Fruit fly (Drosophila melanogaster) whole organism, embryonic: ENCODE results near the gene bbg.

Experiments used
- ATbp ChIP-seq: fragments of 200-800 bp; sonication (Bioruptor generic); optimal IDR thresholded peaks from 2 replicates; lab custom pipeline; 2017; ENCODE audit warnings: missing biosample characterization, mild to moderate bottlenecking, missing genetic modification characterization, missing genetic modification reagents
- Aef1 ChIP-seq: fragments of 200-800 bp; sonication (Bioruptor generic); IDR thresholded peaks from 3 replicates; pipeline ENCODE4 v1.3.6; 2022; ENCODE audit warnings: missing biosample characterization, missing genetic modification characterization
- BtbVII ChIP-seq: fragments of 200-800 bp; sonication (Bioruptor generic); optimal IDR thresholded peaks from 3 replicates; lab custom pipeline; 2017; ENCODE audit warnings: missing biosample characterization, mild to moderate bottlenecking, missing genetic modification characterization
- CG12769 ChIP-seq: fragments of 200-800 bp; sonication (Bioruptor generic); optimal IDR thresholded peaks from 2 replicates; lab custom pipeline; 2019; ENCODE audit warnings: missing biosample characterization, mild to moderate bottlenecking, missing genetic modification characterization, moderate library complexity
- CG14965 ChIP-seq: fragments of 200-800 bp; sonication (Bioruptor generic); optimal IDR thresholded peaks from 2 replicates; lab custom pipeline; 2016; ENCODE audit warnings: missing biosample characterization, missing genetic modification characterization, borderline replicate concordance
- CG15479 ChIP-seq: fragments of 200-800 bp; sonication (Bioruptor generic); optimal IDR thresholded peaks from 3 replicates; lab custom pipeline; 2019; ENCODE audit warnings: missing biosample characterization, mild to moderate bottlenecking, missing genetic modification characterization, moderate library complexity
- CG16813 ChIP-seq: fragments of 200-800 bp; sonication (Bioruptor generic); IDR thresholded peaks from 3 replicates; pipeline ENCODE4 v1.3.6; 2022; ENCODE audit warnings: missing biosample characterization, missing genetic modification characterization; ENCODE audit not compliant: partially characterized antibody
- CG17359 ChIP-seq: fragments of 200-800 bp; sonication (Bioruptor generic); optimal IDR thresholded peaks from 3 replicates; lab custom pipeline; 2018; ENCODE audit warnings: missing biosample characterization, mild to moderate bottlenecking, missing genetic modification characterization, moderate library complexity
- CG17361 ChIP-seq: fragments of 200-800 bp; sonication (Bioruptor generic); IDR thresholded peaks from 3 replicates; pipeline ENCODE4 v1.3.6; 2022; ENCODE audit warnings: missing biosample characterization, missing genetic modification characterization
- CG17912 ChIP-seq: fragments of 200-800 bp; sonication (Bioruptor generic); optimal IDR thresholded peaks from 2 replicates; lab custom pipeline; 2018; ENCODE audit warnings: missing biosample characterization, mild to moderate bottlenecking, missing genetic modification characterization
- CG2712 ChIP-seq: fragments of 200-800 bp; optimal IDR thresholded peaks from 3 replicates; lab custom pipeline; 2019; ENCODE audit warnings: missing biosample characterization, mild to moderate bottlenecking, missing genetic modification characterization, moderate library complexity
- CG30431 ChIP-seq: fragments of 200-800 bp; sonication (Bioruptor generic); optimal IDR thresholded peaks from 2 replicates; lab custom pipeline; 2017; ENCODE audit warnings: missing biosample characterization, missing genetic modification characterization
- CG33557 ChIP-seq: fragments of 200-800 bp; sonication (Bioruptor generic); optimal IDR thresholded peaks from 2 replicates; lab custom pipeline; 2019; ENCODE audit warnings: missing biosample characterization, mild to moderate bottlenecking, missing genetic modification characterization, moderate library complexity
- CG4820 ChIP-seq: fragments of 200-800 bp; sonication (Bioruptor generic); optimal IDR thresholded peaks from 3 replicates; lab custom pipeline; 2016; ENCODE audit warnings: missing biosample characterization, missing genetic modification characterization
- CG7372 ChIP-seq: fragments of 200-800 bp; sonication (Bioruptor generic); IDR thresholded peaks from 2 replicates; pipeline ENCODE4 v1.3.6; 2022; ENCODE audit warnings: missing biosample characterization, missing genetic modification characterization
- CG7786 ChIP-seq: fragments of 200-800 bp; sonication (Bioruptor generic); optimal IDR thresholded peaks from 2 replicates; lab custom pipeline; 2016; ENCODE audit warnings: missing biosample characterization, missing genetic modification characterization
- CG9932 ChIP-seq: fragments of 200-800 bp; sonication (Bioruptor generic); IDR thresholded peaks from 2 replicates; pipeline ENCODE4 v1.3.6; 2022; ENCODE audit warnings: missing biosample characterization, missing genetic modification characterization
- CTCF ChIP-seq: fragments of 200-800 bp; sonication (Bioruptor generic); optimal IDR thresholded peaks from 2 replicates; lab custom pipeline; 2017; ENCODE audit warnings: missing biosample characterization, mild to moderate bottlenecking, missing genetic modification characterization, moderate library complexity
- Dad ChIP-seq: fragments of 200-800 bp; sonication (Bioruptor generic); optimal IDR thresholded peaks from 3 replicates; lab custom pipeline; 2016; ENCODE audit warnings: missing biosample characterization, missing genetic modification characterization
- Doc3 ChIP-seq: fragments of 200-800 bp; sonication (Bioruptor generic); IDR thresholded peaks from 3 replicates; pipeline ENCODE4 v1.3.6; 2022; ENCODE audit warnings: missing biosample characterization, missing genetic modification characterization; ENCODE audit not compliant: partially characterized antibody
- Dref ChIP-seq: fragments of 200-800 bp; sonication (Bioruptor generic); IDR thresholded peaks from 2 replicates; pipeline ENCODE4 v1.3.6; 2022; ENCODE audit warnings: missing biosample characterization, missing genetic modification characterization
- H15 ChIP-seq: fragments of 200-800 bp; sonication (Bioruptor generic); IDR thresholded peaks from 3 replicates; pipeline ENCODE4 v1.3.6; 2022; ENCODE audit warnings: missing biosample characterization, missing genetic modification characterization
- Hr78 ChIP-seq, 2 experiments: fragments of 200-800 bp in 1 of 2; fragments of >200 bp in 1 of 2; sonication (Bioruptor generic) in 1 of 2; optimal IDR thresholded peaks; 2 replicates each; lab custom pipeline; 2017 to 2019; ENCODE audit warnings: missing biosample characterization in 2 of 2, missing genetic modification characterization in 2 of 2, mild to moderate bottlenecking in 1 of 2, moderate library complexity in 1 of 2
- Jarid2 ChIP-seq: fragments of 200-800 bp; sonication (Bioruptor generic); optimal IDR thresholded peaks from 3 replicates; lab custom pipeline; 2017; ENCODE audit warnings: mild to moderate bottlenecking, missing biosample characterization, missing genetic modification reagents, missing genetic modification characterization
- Pdp1 ChIP-seq, 2 experiments: fragments of 200-800 bp; sonication (Bioruptor generic); optimal IDR thresholded peaks; 3 replicates each; lab custom pipeline; 2016; ENCODE audit warnings: missing biosample characterization in 2 of 2, missing genetic modification characterization in 2 of 2, mild to moderate bottlenecking in 1 of 2, moderate library complexity in 1 of 2
- Rfx ChIP-seq: fragments of 200-800 bp; sonication (Bioruptor generic); IDR thresholded peaks from 2 replicates; pipeline ENCODE4 v1.3.6; 2022; ENCODE audit warnings: missing biosample characterization, missing genetic modification characterization
- Side ChIP-seq: fragments of 200-800 bp; sonication (Bioruptor generic); optimal IDR thresholded peaks from 2 replicates; lab custom pipeline; 2016; ENCODE audit warnings: missing biosample characterization, missing genetic modification characterization
- Sox102F ChIP-seq: fragments of 200-800 bp; sonication (Bioruptor generic); optimal IDR thresholded peaks from 2 replicates; lab custom pipeline; 2018; ENCODE audit warnings: missing biosample characterization, mild to moderate bottlenecking, missing genetic modification characterization, moderate library complexity
- cad ChIP-seq: fragments of >200 bp; optimal IDR thresholded peaks from 2 replicates; lab custom pipeline; 2017; ENCODE audit warnings: missing biosample characterization, missing genetic modification characterization
- caup ChIP-seq: fragments of 200-800 bp; sonication (Bioruptor generic); optimal IDR thresholded peaks from 3 replicates; lab custom pipeline; 2017; ENCODE audit warnings: missing biosample characterization, mild to moderate bottlenecking, missing genetic modification characterization, moderate library complexity; ENCODE audit not compliant: severe bottlenecking
- chif ChIP-seq, 2 experiments: fragments of 200-800 bp; sonication (Bioruptor generic); optimal IDR thresholded peaks; 3 replicates each; lab custom pipeline; 2016; ENCODE audit warnings: missing biosample characterization in 2 of 2, missing genetic modification characterization in 2 of 2
- ci ChIP-seq: fragments of 200-800 bp; sonication (Bioruptor generic); IDR thresholded peaks from 3 replicates; pipeline ENCODE4 v1.3.6; 2022; ENCODE audit warnings: missing biosample characterization, missing genetic modification characterization
- dati ChIP-seq: fragments of 200-800 bp; sonication (Bioruptor generic); IDR thresholded peaks from 2 replicates; pipeline ENCODE4 v1.3.6; 2022; ENCODE audit warnings: missing biosample characterization, missing genetic modification characterization
- dm ChIP-seq: fragments of 200-800 bp; sonication (Bioruptor generic); optimal IDR thresholded peaks from 3 replicates; lab custom pipeline; 2016; ENCODE audit warnings: missing biosample characterization, missing genetic modification characterization
- dmrt11E ChIP-seq: fragments of 200-800 bp; sonication (Bioruptor generic); optimal IDR thresholded peaks from 3 replicates; lab custom pipeline; 2018; ENCODE audit warnings: missing biosample characterization, mild to moderate bottlenecking, missing genetic modification characterization, moderate library complexity
- dmrt99B ChIP-seq: fragments of 200-800 bp; sonication (Bioruptor generic); optimal IDR thresholded peaks from 2 replicates; lab custom pipeline; 2018; ENCODE audit warnings: missing biosample characterization, mild to moderate bottlenecking, missing genetic modification characterization, moderate library complexity
- ems ChIP-seq: fragments of 200-800 bp; sonication (Bioruptor generic); optimal IDR thresholded peaks from 3 replicates; lab custom pipeline; 2016; ENCODE audit warnings: missing biosample characterization, missing genetic modification characterization
- gce ChIP-seq: fragments of 200-800 bp; sonication (Bioruptor generic); IDR thresholded peaks from 3 replicates; pipeline ENCODE4 v1.3.6; 2022; ENCODE audit warnings: missing biosample characterization, missing genetic modification characterization
- gcm ChIP-seq: fragments of 200-800 bp; sonication (Bioruptor generic); optimal IDR thresholded peaks from 2 replicates; lab custom pipeline; 2019; ENCODE audit warnings: missing biosample characterization, mild to moderate bottlenecking, missing genetic modification characterization, moderate library complexity
- ham ChIP-seq: fragments of 200-800 bp; sonication (Bioruptor generic); IDR thresholded peaks from 2 replicates; pipeline ENCODE4 v1.3.6; 2022; ENCODE audit warnings: missing biosample characterization, missing genetic modification characterization
- ind ChIP-seq: fragments of 200-800 bp; sonication (Bioruptor generic); optimal IDR thresholded peaks from 3 replicates; lab custom pipeline; 2016; ENCODE audit warnings: missing biosample characterization, missing genetic modification characterization
- luna ChIP-seq: fragments of 200-800 bp; sonication (Bioruptor generic); optimal IDR thresholded peaks from 2 replicates; lab custom pipeline; 2016; ENCODE audit warnings: missing biosample characterization, missing genetic modification characterization
- nerfin-1 ChIP-seq: fragments of 200-800 bp; sonication (Bioruptor generic); optimal IDR thresholded peaks from 3 replicates; lab custom pipeline; 2019; ENCODE audit warnings: missing biosample characterization, mild to moderate bottlenecking, missing genetic modification characterization, moderate library complexity
- pum ChIP-seq: fragments of 200-800 bp; sonication (Bioruptor generic); optimal IDR thresholded peaks from 2 replicates; lab custom pipeline; 2016; ENCODE audit warnings: missing biosample characterization, missing genetic modification characterization
- sd ChIP-seq: fragments of 200-800 bp; sonication (Bioruptor generic); optimal IDR thresholded peaks from 3 replicates; lab custom pipeline; 2018; ENCODE audit warnings: missing biosample characterization, mild to moderate bottlenecking, missing genetic modification characterization, moderate library complexity
- tx ChIP-seq: fragments of 200-800 bp; sonication (Bioruptor generic); optimal IDR thresholded peaks from 2 replicates; lab custom pipeline; 2016; ENCODE audit warnings: missing biosample characterization, missing genetic modification characterization
- vnd ChIP-seq: fragments of 200-800 bp; sonication (Bioruptor generic); IDR thresholded peaks from 3 replicates; pipeline ENCODE4 v1.3.6; 2022; ENCODE audit warnings: missing biosample characterization, missing genetic modification characterization; ENCODE audit not compliant: partially characterized antibody

bbg gene

dm6 chr3L:14374499-14374898 lies 161.6 kb downstream of the bbg start (continued):
- no peak for TF ChIP-seq dm (GFP tag; lab: Kevin White, UChicago)
- TF ChIP-seq, all 482 proteins: peak for 20

DNA sequence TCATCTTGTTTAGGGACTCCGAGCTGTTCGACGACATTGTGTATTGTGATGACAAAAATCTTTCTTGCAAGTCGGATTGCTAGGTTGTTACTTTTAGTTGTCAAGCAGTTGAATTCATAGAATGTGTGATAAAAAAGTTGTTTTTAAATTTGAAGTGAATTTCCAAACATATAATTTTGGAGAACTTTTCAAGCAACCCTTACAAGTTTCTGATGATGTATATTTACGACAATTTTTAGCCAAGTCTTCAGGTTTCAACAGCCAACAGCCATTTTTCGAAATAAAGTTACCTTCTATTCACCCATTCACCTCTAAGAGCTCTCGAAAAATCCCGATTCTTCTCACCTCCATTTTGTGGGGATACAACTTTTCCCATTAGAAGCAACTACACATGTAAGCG lies 166.5 kb downstream of the bbg start, which contains the start of gene CG13481:
CG13481 (minus strand) TSS at position 101 of the 400 bp plus-strand sequence.
- TF ChIP-seq Rfx (GFP tag; lab: Robert Waterston, UW) = no peak
- TF ChIP-seq CG17912 (GFP tag; lab: Kevin White, UChicago) = no peak
- TF ChIP-seq, all 482 proteins: peak for 0

dm6 chr3L:14366124-14366523 lies 170.0 kb downstream of the bbg start:
- TF ChIP-seq CG14965 (GFP tag; lab: Kevin White, UChicago) = no peak
- TF ChIP-seq BtbVII = peak; percentile 56
- no peak for TF ChIP-seq cad (GFP tag; lab: Kevin White, UChicago)
- TF ChIP-seq CG16813 (GFP tag; lab: Robert Waterston, UW) = no peak
- no peak for TF ChIP-seq luna (GFP tag; lab: Kevin White, UChicago)
- TF ChIP-seq Sox102F = peak; percentile 51
- no peak for TF ChIP-seq CG9932 (GFP tag; lab: Robert Waterston, UW)
- TF ChIP-seq Doc3 = no peak
- peak; percentile 52; the same call in 2 of the 3 replicates for TF ChIP-seq CG17361
- peak; percentile 66 for TF ChIP-seq CG12769 (tag; lab: Kevin White, UChicago)
- peak; percentile 70 for TF ChIP-seq dmrt99B (tag; lab: Kevin White, UChicago)
- TF ChIP-seq Dref (GFP tag; lab: Robert Waterston, UW) = no peak
- TF ChIP-seq sd (tag; lab: Kevin White, UChicago) = peak; percentile 35
- TF ChIP-seq vnd (GFP tag; lab: Robert Waterston, UW) = no peak
- TF ChIP-seq ATbp (GFP tag; lab: Kevin White, UChicago) = peak; percentile 89
- no peak for TF ChIP-seq CG30431 (GFP tag; lab: Kevin White, UChicago)
- peak; percentile 50 for TF ChIP-seq caup (GFP tag; lab: Kevin White, UChicago)
- no peak for TF ChIP-seq CG4820 (GFP tag; lab: Kevin White, UChicago)
- no peak for TF ChIP-seq dati (GFP tag; lab: Robert Waterston, UW)
- no peak for TF ChIP-seq Dad (GFP tag; lab: Kevin White, UChicago)
- TF ChIP-seq Jarid2 = peak; percentile 15
- peak; percentile 77 for TF ChIP-seq gcm
- no peak for TF ChIP-seq ham
- no peak for TF ChIP-seq CG7372 (GFP tag; lab: Robert Waterston, UW)
- TF ChIP-seq Side (GFP tag; lab: Kevin White, UChicago) = peak; percentile 35
- no peak for TF ChIP-seq CG7786 (GFP tag; lab: Kevin White, UChicago)
- peak; percentile 72 for TF ChIP-seq nerfin-1 (tag; lab: Kevin White, UChicago)
- no peak for TF ChIP-seq CG15479 (GFP tag; lab: Kevin White, UChicago)
- peak; percentile 85 for TF ChIP-seq ci (GFP tag; lab: Robert Waterston, UW)
- TF ChIP-seq dmrt11E (tag; lab: Kevin White, UChicago) = peak; percentile 73
- no peak for TF ChIP-seq chif (GFP tag; optimal IDR thresholded peaks at IDR 0.05; lab: Kevin White, UChicago)
- no peak for TF ChIP-seq ems (GFP tag; lab: Kevin White, UChicago)
- TF ChIP-seq CG33557 (GFP tag; lab: Kevin White, UChicago) = peak; percentile 84
- no peak for TF ChIP-seq dm (GFP tag; lab: Kevin White, UChicago)
- peak; percentile 55 for TF ChIP-seq CG17359 (tag; lab: Kevin White, UChicago)
- no peak for TF ChIP-seq Aef1 (GFP tag; lab: Robert Waterston, UW)
- peak; percentile 71 for TF ChIP-seq CG2712 (tag; lab: Kevin White, UChicago)
- no peak for TF ChIP-seq pum
- no peak for TF ChIP-seq H15 (GFP tag; lab: Robert Waterston, UW)
- TF ChIP-seq CTCF (GFP tag; lab: Kevin White, UChicago) = no peak
- peak in 1 of 2 experiments; percentile 97 for TF ChIP-seq Hr78 (GFP tag; optimal IDR thresholded peaks at IDR 0.05; lab: Kevin White, UChicago)
- peak in 1 of 2 experiments; percentile 48 for TF ChIP-seq Pdp1 (GFP tag; optimal IDR thresholded peaks at IDR 0.05; lab: Kevin White, UChicago)
- no peak for TF ChIP-seq ind (GFP tag; lab: Kevin White, UChicago)
- TF ChIP-seq gce (GFP tag; lab: Robert Waterston, UW) = peak; percentile 63; the same call in 2 of the 3 replicates
- TF ChIP-seq tx (GFP tag; lab: Kevin White, UChicago) = no peak
